Fruit fly (Drosophila melanogaster) whole organism, embryonic: ENCODE data around the gene CG1628.

ENCODE experiments used
- Abd-B ChIP-seq: fragments of 200-800 bp; sonication (Bioruptor generic); optimal IDR thresholded peaks from 2 replicates; lab custom pipeline; 2018; ENCODE audit warnings: missing biosample characterization, mild to moderate bottlenecking, missing genetic modification characterization, moderate library complexity
- Aef1 ChIP-seq: fragments of 200-800 bp; sonication (Bioruptor generic); IDR thresholded peaks from 3 replicates; pipeline ENCODE4 v1.3.6; 2022; ENCODE audit warnings: missing biosample characterization, missing genetic modification characterization
- Asciz ChIP-seq: fragments of 200-800 bp; sonication (Bioruptor generic); optimal IDR thresholded peaks from 2 replicates; lab custom pipeline; 2017; ENCODE audit warnings: missing biosample characterization, mild to moderate bottlenecking, missing genetic modification characterization, missing genetic modification reagents
- Atf6 ChIP-seq: fragments of 200-800 bp; sonication (Bioruptor generic); IDR thresholded peaks from 2 replicates; pipeline ENCODE4 v1.3.6; 2022; ENCODE audit warnings: missing biosample characterization, missing genetic modification characterization
- Awh ChIP-seq: fragments of 200-800 bp; sonication (Bioruptor generic); IDR thresholded peaks from 2 replicates; pipeline ENCODE4, ENCODE4 v1.3.6; 2022; ENCODE audit warnings: missing biosample characterization, missing genetic modification characterization
- B-H2 ChIP-seq: fragments of 200-800 bp; sonication (Bioruptor generic); optimal IDR thresholded peaks from 2 replicates; lab custom pipeline; 2018; ENCODE audit warnings: missing biosample characterization, mild to moderate bottlenecking, missing genetic modification characterization
- Bgb ChIP-seq: fragments of 200-800 bp; sonication (Bioruptor generic); IDR thresholded peaks from 2 replicates; pipeline ENCODE4 v1.3.6; 2022; ENCODE audit warnings: missing biosample characterization, missing genetic modification characterization; ENCODE audit not compliant: partially characterized antibody
- CG11504 ChIP-seq: fragments of 200-800 bp; sonication (Bioruptor generic); optimal IDR thresholded peaks from 3 replicates; lab custom pipeline; 2019; ENCODE audit warnings: missing biosample characterization, mild to moderate bottlenecking, missing genetic modification characterization, moderate library complexity
- CG13287 ChIP-seq: fragments of 200-800 bp; sonication (Bioruptor generic); IDR thresholded peaks from 2 replicates; pipeline ENCODE4 v1.3.6; 2022; ENCODE audit warnings: missing biosample characterization, missing genetic modification characterization; ENCODE audit not compliant: partially characterized antibody
- CG13894 ChIP-seq: fragments of 200-800 bp; sonication (Bioruptor generic); optimal IDR thresholded peaks from 3 replicates; lab custom pipeline; 2018; ENCODE audit warnings: missing biosample characterization, mild to moderate bottlenecking, missing genetic modification characterization, moderate library complexity
- CG14050 ChIP-seq: fragments of 200-800 bp; sonication (Bioruptor generic); IDR thresholded peaks from 3 replicates; pipeline ENCODE4 v1.3.6; 2022; ENCODE audit warnings: missing biosample characterization, missing genetic modification characterization
- CG15479 ChIP-seq: fragments of 200-800 bp; sonication (Bioruptor generic); optimal IDR thresholded peaks from 3 replicates; lab custom pipeline; 2019; ENCODE audit warnings: missing biosample characterization, mild to moderate bottlenecking, missing genetic modification characterization, moderate library complexity
- CG16813 ChIP-seq: fragments of 200-800 bp; sonication (Bioruptor generic); IDR thresholded peaks from 3 replicates; pipeline ENCODE4 v1.3.6; 2022; ENCODE audit warnings: missing biosample characterization, missing genetic modification characterization; ENCODE audit not compliant: partially characterized antibody
- CG16815 ChIP-seq: fragments of 200-800 bp; sonication (Bioruptor generic); optimal IDR thresholded peaks from 3 replicates; lab custom pipeline; 2017; ENCODE audit warnings: missing biosample characterization, mild to moderate bottlenecking, missing genetic modification characterization
- CG2120 ChIP-seq: fragments of 200-800 bp; sonication (Bioruptor generic); optimal IDR thresholded peaks from 3 replicates; lab custom pipeline; 2016; ENCODE audit warnings: missing biosample characterization, missing genetic modification characterization
- CG2875 ChIP-seq: fragments of 200-800 bp; sonication (Bioruptor generic); optimal IDR thresholded peaks from 2 replicates; lab custom pipeline; 2017; ENCODE audit warnings: missing biosample characterization, mild to moderate bottlenecking, missing genetic modification characterization, missing genetic modification reagents
- CG4730 ChIP-seq: fragments of 200-800 bp; sonication (Bioruptor generic); IDR thresholded peaks from 2 replicates; pipeline ENCODE4 v1.3.6; 2022; ENCODE audit warnings: missing biosample characterization, missing genetic modification characterization
- CG8924 ChIP-seq: fragments of 200-800 bp; optimal IDR thresholded peaks from 3 replicates; lab custom pipeline; 2019; ENCODE audit warnings: missing biosample characterization, mild to moderate bottlenecking, missing genetic modification characterization, moderate library complexity
- CG9437 ChIP-seq: fragments of 200-800 bp; sonication (Bioruptor generic); optimal IDR thresholded peaks from 2 replicates; lab custom pipeline; 2018; ENCODE audit warnings: missing biosample characterization, mild to moderate bottlenecking, missing genetic modification characterization
- Dbx ChIP-seq: fragments of 200-800 bp; sonication (Bioruptor generic); IDR thresholded peaks from 3 replicates; pipeline ENCODE4 v1.3.6; 2022; ENCODE audit warnings: missing biosample characterization, missing genetic modification characterization
- H15 ChIP-seq: fragments of 200-800 bp; sonication (Bioruptor generic); IDR thresholded peaks from 3 replicates; pipeline ENCODE4 v1.3.6; 2022; ENCODE audit warnings: missing biosample characterization, missing genetic modification characterization
- HHEX ChIP-seq: fragments of 200-800 bp; sonication (Bioruptor generic); optimal IDR thresholded peaks from 3 replicates; lab custom pipeline; 2017; ENCODE audit warnings: missing biosample characterization, mild to moderate bottlenecking, missing genetic modification characterization, missing genetic modification reagents
- Lpt ChIP-seq: fragments of >200 bp; optimal IDR thresholded peaks from 2 replicates; lab custom pipeline; 2018; ENCODE audit warnings: missing biosample characterization, missing genetic modification characterization
- Meics ChIP-seq: fragments of 200-800 bp; sonication (Bioruptor generic); optimal IDR thresholded peaks from 2 replicates; lab custom pipeline; 2017; ENCODE audit warnings: missing biosample characterization, mild to moderate bottlenecking, missing genetic modification characterization
- NC2α ChIP-seq: fragments of 200-800 bp; sonication (Bioruptor generic); optimal IDR thresholded peaks from 2 replicates; lab custom pipeline; 2016; ENCODE audit warnings: missing biosample characterization, missing genetic modification characterization
- Pdp1 ChIP-seq, 2 experiments: fragments of 200-800 bp; sonication (Bioruptor generic); optimal IDR thresholded peaks; 3 replicates each; lab custom pipeline; 2016; ENCODE audit warnings: missing biosample characterization in 2 of 2, missing genetic modification characterization in 2 of 2, mild to moderate bottlenecking in 1 of 2, moderate library complexity in 1 of 2
- Rfx ChIP-seq: fragments of 200-800 bp; sonication (Bioruptor generic); IDR thresholded peaks from 2 replicates; pipeline ENCODE4 v1.3.6; 2022; ENCODE audit warnings: missing biosample characterization, missing genetic modification characterization
- Six4 ChIP-seq: fragments of 200-800 bp; sonication (Bioruptor generic); optimal IDR thresholded peaks from 2 replicates; lab custom pipeline; 2016; ENCODE audit warnings: missing biosample characterization, missing genetic modification characterization
- Sox102F ChIP-seq: fragments of 200-800 bp; sonication (Bioruptor generic); optimal IDR thresholded peaks from 2 replicates; lab custom pipeline; 2018; ENCODE audit warnings: missing biosample characterization, mild to moderate bottlenecking, missing genetic modification characterization, moderate library complexity
- ase ChIP-seq: fragments of 200-800 bp; sonication (Bioruptor generic); IDR thresholded peaks from 3 replicates; pipeline ENCODE4 v1.3.6; 2022; ENCODE audit warnings: missing biosample characterization, missing genetic modification characterization
- bigmax ChIP-seq: fragments of 200-800 bp; sonication (Bioruptor generic); optimal IDR thresholded peaks from 2 replicates; lab custom pipeline; 2018; ENCODE audit warnings: missing biosample characterization, mild to moderate bottlenecking, missing genetic modification characterization
- bowl ChIP-seq: fragments of 200-800 bp; sonication (Bioruptor generic); IDR thresholded peaks from 2 replicates; pipeline ENCODE4 v1.3.6; 2022; ENCODE audit warnings: missing biosample characterization, missing genetic modification characterization
- chinmo ChIP-seq: fragments of 200-800 bp; sonication (Bioruptor generic); IDR thresholded peaks from 4 replicates; pipeline ENCODE4 v1.3.6; 2022; ENCODE audit warnings: missing biosample characterization, missing genetic modification characterization; ENCODE audit not compliant: partially characterized antibody
- chm ChIP-seq: fragments of 200-800 bp; sonication (Bioruptor generic); IDR thresholded peaks from 2 replicates; pipeline ENCODE4 v1.3.6; 2022; ENCODE audit warnings: missing biosample characterization, missing genetic modification characterization
- ci ChIP-seq: fragments of 200-800 bp; sonication (Bioruptor generic); IDR thresholded peaks from 3 replicates; pipeline ENCODE4 v1.3.6; 2022; ENCODE audit warnings: missing biosample characterization, missing genetic modification characterization
- fd96Cb ChIP-seq: fragments of 200-800 bp; sonication (Bioruptor generic); optimal IDR thresholded peaks from 2 replicates; lab custom pipeline; 2018; ENCODE audit warnings: missing biosample characterization, mild to moderate bottlenecking, missing genetic modification characterization, moderate library complexity
- ftz-f1 ChIP-seq: fragments of 200-800 bp; sonication (Bioruptor generic); optimal IDR thresholded peaks from 2 replicates; lab custom pipeline; 2016; ENCODE audit warnings: missing biosample characterization, missing genetic modification characterization
- ken ChIP-seq: fragments of 200-800 bp; sonication (Bioruptor generic); IDR thresholded peaks from 3 replicates; pipeline ENCODE4 v1.3.6; 2022; ENCODE audit warnings: missing biosample characterization, missing genetic modification characterization
- lbe ChIP-seq: fragments of 200-800 bp; sonication (Bioruptor generic); optimal IDR thresholded peaks from 2 replicates; lab custom pipeline; 2016; ENCODE audit warnings: missing biosample characterization, mild to moderate bottlenecking, missing genetic modification characterization
- maf-S ChIP-seq: fragments of 200-800 bp; sonication (Bioruptor generic); optimal IDR thresholded peaks from 2 replicates; lab custom pipeline; 2016; ENCODE audit warnings: missing biosample characterization, missing genetic modification characterization
- pan ChIP-seq, 4 experiments: fragments of >200 bp in 3 of 4; fragments of 200-800 bp in 1 of 4; sonication (Bioruptor generic) in 1 of 4; optimal IDR thresholded peaks in 3 of 4; IDR thresholded peaks in 1 of 4; 2 replicates each; pipeline versions ENCODE4 v1.3.6 to Lab custom; 2017 to 2022; ENCODE audit warnings: missing biosample characterization in 2 of 4, missing genetic modification characterization in 2 of 4, mixed read lengths in 1 of 4
- prd ChIP-seq, 3 experiments: fragments of >200 bp in 2 of 3; fragments of 200-800 bp in 1 of 3; sonication (Bioruptor generic) in 1 of 3; optimal IDR thresholded peaks in 2 of 3; IDR thresholded peaks in 1 of 3; 2 replicates in 2 of 3; 3 replicates in 1 of 3; pipeline versions ENCODE4 v1.3.6 to Lab custom; 2017 to 2022; ENCODE audit warnings: missing biosample characterization in 1 of 3, missing genetic modification characterization in 1 of 3
- sna ChIP-seq: fragments of 200-800 bp; sonication (Bioruptor generic); IDR thresholded peaks from 2 replicates; pipeline ENCODE4 v1.3.6; 2022; ENCODE audit warnings: missing biosample characterization, missing genetic modification characterization; ENCODE audit not compliant: partially characterized antibody
- sug ChIP-seq: fragments of 200-800 bp; optimal IDR thresholded peaks from 2 replicates; lab custom pipeline; 2019; ENCODE audit warnings: missing biosample characterization, mild to moderate bottlenecking, missing genetic modification characterization, moderate library complexity
- tna ChIP-seq: fragments of 200-800 bp; sonication (Bioruptor generic); IDR thresholded peaks from 2 replicates; pipeline ENCODE4 v1.3.6; 2022; ENCODE audit warnings: missing biosample characterization, missing genetic modification characterization; ENCODE audit not compliant: partially characterized antibody
- unpg ChIP-seq: fragments of 200-800 bp; sonication (Bioruptor generic); optimal IDR thresholded peaks from 3 replicates; lab custom pipeline; 2018; ENCODE audit warnings: missing biosample characterization, mild to moderate bottlenecking, missing genetic modification characterization, moderate library complexity
- vfl ChIP-seq: fragments of 200-800 bp; sonication (Bioruptor generic); optimal IDR thresholded peaks from 2 replicates; lab custom pipeline; 2016; ENCODE audit warnings: missing biosample characterization, missing genetic modification characterization

The CG1628 gene

dm6 chrX:10585158-10585634 lies 17.3 kb downstream of the CG1628 start, which contains the start of gene spri (continued):
- peak; percentile 16 for TF ChIP-seq CG9437 (GFP tag; lab: Kevin White, UChicago)
- TF ChIP-seq prd (optimal IDR thresholded peaks at IDR 0.05; lab: Kevin White, UChicago): no peak
- TF ChIP-seq prd (GFP tag; IDR thresholded peaks at IDR 0.05; lab: Robert Waterston, UW): 0 out of 3 replicates have a peak, but pooled peaks have one; percentile 5
- TF ChIP-seq Bgb (GFP tag; lab: Robert Waterston, UW): peak; percentile 48; the same call in 1 of the 2 replicates
- TF ChIP-seq B-H2 (GFP tag; lab: Kevin White, UChicago): no peak
- TF ChIP-seq NC2α (GFP tag; lab: Kevin White, UChicago): no peak
- peak; percentile 54; the same call in 2 of the 3 replicates for TF ChIP-seq ci
- TF ChIP-seq Aef1: peak; percentile 32; the same call in 1 of the 3 replicates
- no peak for TF ChIP-seq CG14050 (GFP tag; lab: Robert Waterston, UW)
- peak; percentile 29; the same call in 1 of the 2 replicates for TF ChIP-seq CG13287 (GFP tag; lab: Robert Waterston, UW)
- TF ChIP-seq ftz-f1 (GFP tag; lab: Kevin White, UChicago): peak; percentile 2
- TF ChIP-seq HHEX (GFP tag; lab: Kevin White, UChicago): peak; percentile 18
- no peak for TF ChIP-seq CG16813 (GFP tag; lab: Robert Waterston, UW)
- TF ChIP-seq Meics: peak; percentile 6
- TF ChIP-seq H15 (GFP tag; lab: Robert Waterston, UW): no peak
- TF ChIP-seq unpg: peak; percentile 6
- peak; percentile 1 for TF ChIP-seq CG13894 (tag; lab: Kevin White, UChicago)
- TF ChIP-seq Lpt (GFP tag; lab: Kevin White, UChicago): no peak
- TF ChIP-seq fd96Cb (tag; lab: Kevin White, UChicago): no peak
- TF ChIP-seq tna: 0 out of 2 replicates have a peak, but pooled peaks have one; percentile 22
- TF ChIP-seq Awh (GFP tag; lab: Robert Waterston, UW): 0 out of 2 replicates have a peak, but pooled peaks have one; percentile 10
- TF ChIP-seq Atf6: 0 out of 2 replicates have a peak, but pooled peaks have one; percentile 31
- no peak for TF ChIP-seq chm (GFP tag; lab: Robert Waterston, UW)
- TF ChIP-seq lbe (GFP tag; lab: Kevin White, UChicago): peak; percentile 27
- TF ChIP-seq vfl (GFP tag; lab: Kevin White, UChicago): no peak
- TF ChIP-seq CG2120 (GFP tag; lab: Kevin White, UChicago): peak; percentile 1
- TF ChIP-seq Dbx (GFP tag; lab: Robert Waterston, UW): peak; percentile 26; the same call in 1 of the 3 replicates
- peak; percentile 47 for TF ChIP-seq sug (tag; lab: Kevin White, UChicago)
- 0 out of 2 replicates have a peak, but pooled peaks have one; percentile 18 for TF ChIP-seq sna (GFP tag; lab: Robert Waterston, UW)
- TF ChIP-seq maf-S: no peak
- TF ChIP-seq Pdp1 (GFP tag; optimal IDR thresholded peaks at IDR 0.05; lab: Kevin White, UChicago): peak in 1 of 2 experiments; percentile 67
- TF ChIP-seq Rfx (GFP tag; lab: Robert Waterston, UW): peak; percentile 43
- peak; percentile 56 for TF ChIP-seq CG15479 (GFP tag; lab: Kevin White, UChicago)
- no peak for TF ChIP-seq pan (optimal IDR thresholded peaks at IDR 0.05; lab: Kevin White, UChicago)
- peak in 1 of 2 experiments; percentile 10 for TF ChIP-seq pan (GFP tag; optimal IDR thresholded peaks at IDR 0.05 in 1 of 2, IDR thresholded peaks at IDR 0.05 in 1 of 2)
- TF ChIP-seq CG16815 (GFP tag; lab: Kevin White, UChicago): no peak
- peak; percentile 85; the same call in 2 of the 4 replicates for TF ChIP-seq chinmo
- TF ChIP-seq ase (GFP tag; lab: Robert Waterston, UW): 0 out of 3 replicates have a peak, but pooled peaks have one; percentile 45
- TF ChIP-seq Six4 (GFP tag; lab: Kevin White, UChicago): peak; percentile 4
- no peak for TF ChIP-seq bigmax (GFP tag; lab: Kevin White, UChicago)
- peak; percentile 12 for TF ChIP-seq CG11504 (tag; lab: Kevin White, UChicago)
- no peak for TF ChIP-seq CG8924 (tag; lab: Kevin White, UChicago)
- no peak for TF ChIP-seq bowl
- TF ChIP-seq Abd-B: no peak
- TF ChIP-seq CG4730 (GFP tag; lab: Robert Waterston, UW): no peak
- TF ChIP-seq Sox102F (GFP tag; lab: Kevin White, UChicago): peak; percentile 31
- TF ChIP-seq CG2875: no peak
- no peak for TF ChIP-seq Asciz (GFP tag; lab: Kevin White, UChicago)
- peak; percentile 34; the same call in 1 of the 3 replicates for TF ChIP-seq ken (GFP tag; lab: Robert Waterston, UW)
